Worm (Caenorhabditis elegans) whole organism, early embryonic: ENCODE measurements around the gene Y57A10B.7.

Experiments used
- B0310.2 ChIP-seq: sonication (generic microtip); optimal IDR thresholded peaks from 2 replicates; lab custom pipeline; 2016; ENCODE audit warnings: mild to moderate bottlenecking, missing genetic modification characterization, missing compliant biosample characterization
- aly-1 ChIP-seq: sonication (generic microtip); optimal IDR thresholded peaks from 2 replicates; lab custom pipeline; 2016; ENCODE audit warnings: missing genetic modification characterization, missing compliant biosample characterization
- ama-1 ChIP-seq: fragments of 150-350 bp; optimal IDR thresholded peaks from 2 replicates; lab custom pipeline; 2014
- ceh-36 ChIP-seq: sonication (generic microtip); optimal IDR thresholded peaks from 2 replicates; lab custom pipeline; 2016; ENCODE audit warnings: missing genetic modification characterization, inconsistent platforms, missing compliant biosample characterization
- ets-7 ChIP-seq: sonication (generic microtip); optimal IDR thresholded peaks from 2 replicates; lab custom pipeline; 2016; ENCODE audit warnings: missing genotype, missing genetic modification characterization, missing compliant biosample characterization
- flt-1 ChIP-seq: fragments of 200-800 bp; sonication (Bioruptor generic); IDR thresholded peaks from 2 replicates; pipeline ENCODE4 v1.3.6; 2022; ENCODE audit warnings: missing genetic modification characterization, missing compliant biosample characterization
- hnd-1 ChIP-seq: sonication (generic microtip); optimal IDR thresholded peaks from 2 replicates; lab custom pipeline; 2016; ENCODE audit warnings: missing genetic modification characterization, missing compliant biosample characterization
- tbx-11 ChIP-seq: fragments of 200-800 bp; sonication (Bioruptor generic); IDR thresholded peaks from 2 replicates; pipeline ENCODE4 v1.3.6; 2022; ENCODE audit warnings: missing genetic modification characterization, missing compliant biosample characterization
- tbx-37 ChIP-seq: fragments of 200-800 bp; sonication (Bioruptor generic); conservative IDR thresholded peaks from 2 replicates; pipeline ENCODE4 v1.3.6; 2022; ENCODE audit warnings: missing genetic modification reagents, missing genetic modification characterization, missing compliant biosample characterization
- tra-4 ChIP-seq: sonication (generic microtip); optimal IDR thresholded peaks from 2 replicates; lab custom pipeline; 2017; ENCODE audit warnings: missing genetic modification characterization, missing compliant biosample characterization

- TF ChIP-seq ama-1 (lab: Kevin White, UChicago) (no peak), hnd-1 (tag; lab: Kevin White, UChicago) (no peak), aly-1 (tag; lab: Kevin White, UChicago) (no peak), tbx-37 (GFP tag; lab: Robert Waterston, UW) (no peak), ets-7 (tag; lab: Kevin White, UChicago) (no peak), B0310.2 (tag; lab: Kevin White, UChicago) (no peak), tbx-11 (no peak), tra-4 (tag; lab: Kevin White, UChicago) (no peak), flt-1 (GFP tag; lab: Robert Waterston, UW) (no peak), ceh-36 (no peak)
Observed at ce11 chrII:12378793-12379192, 14.8 kb downstream of the Y57A10B.7 start.
